Worm (Caenorhabditis elegans): ENCODE measurements around the gene aldo-2.

DNA sequence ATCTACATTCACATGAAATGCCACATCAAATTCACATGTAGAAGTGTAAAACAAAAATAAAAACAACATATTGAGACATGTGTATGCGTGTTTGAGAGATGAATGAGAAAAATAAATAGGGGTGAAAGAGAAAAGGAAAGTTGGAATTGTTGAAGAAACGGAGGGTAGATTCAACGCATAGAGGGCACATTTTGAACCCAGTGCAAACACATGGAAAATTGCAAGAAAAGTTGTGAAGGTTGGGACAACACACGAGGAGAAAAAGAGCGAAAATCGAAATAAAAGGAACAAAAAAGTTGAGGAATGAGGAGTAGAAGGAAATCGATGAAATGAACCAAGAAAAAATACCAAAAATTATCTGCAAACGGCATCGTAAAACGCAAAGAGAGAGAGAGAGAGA, 36.8 kb downstream of the aldo-2 start:
- TF ChIP-seq ama-1 (optimal IDR thresholded peaks at IDR 0.05) (no peak), aly-1 (tag; optimal IDR thresholded peaks at IDR 0.05) (no peak), hmbx-1 (tag; optimal IDR thresholded peaks at IDR 0.05) (no peak), tra-4 (tag; optimal IDR thresholded peaks at IDR 0.05) (no peak), hmg-4 (GFP tag; optimal IDR thresholded peaks at IDR 0.05) (no peak)

All from whole organism, early embryonic.